Fruit fly (Drosophila melanogaster) whole organism, embryonic: ENCODE results near the gene nmdyn-D6.

Experiments used
- C15 ChIP-seq: fragments of 200-800 bp; sonication (Bioruptor generic); IDR thresholded peaks from 3 replicates; pipeline ENCODE4 v1.3.6; 2022; ENCODE audit warnings: missing biosample characterization, missing genetic modification characterization
- CG11695 ChIP-seq: fragments of 200-800 bp; sonication (Bioruptor generic); IDR thresholded peaks from 3 replicates; pipeline ENCODE4 v1.3.6; 2022; ENCODE audit warnings: missing biosample characterization, missing genetic modification characterization
- CG12942 ChIP-seq: fragments of 200-800 bp; sonication (Bioruptor generic); optimal IDR thresholded peaks from 3 replicates; lab custom pipeline; 2016; ENCODE audit warnings: missing biosample characterization, missing genetic modification characterization
- CG14014 ChIP-seq: fragments of 200-800 bp; sonication (Bioruptor generic); IDR thresholded peaks from 2 replicates; pipeline ENCODE4 v1.3.6; 2022; ENCODE audit warnings: missing biosample characterization, missing genetic modification characterization
- CG14667 ChIP-seq: fragments of 200-800 bp; sonication (Bioruptor generic); IDR thresholded peaks from 2 replicates; pipeline ENCODE4 v1.3.6; 2022; ENCODE audit warnings: missing biosample characterization, missing genetic modification characterization
- CG15269 ChIP-seq: fragments of 200-800 bp; sonication (Bioruptor generic); optimal IDR thresholded peaks from 2 replicates; lab custom pipeline; 2018; ENCODE audit warnings: missing biosample characterization, mild to moderate bottlenecking, missing genetic modification characterization, moderate library complexity
- CG17359 ChIP-seq: fragments of 200-800 bp; sonication (Bioruptor generic); optimal IDR thresholded peaks from 3 replicates; lab custom pipeline; 2018; ENCODE audit warnings: missing biosample characterization, mild to moderate bottlenecking, missing genetic modification characterization, moderate library complexity
- CG1792 ChIP-seq: fragments of 200-800 bp; sonication (Bioruptor generic); optimal IDR thresholded peaks from 2 replicates; lab custom pipeline; 2016; ENCODE audit warnings: missing biosample characterization, missing genetic modification characterization
- CG18011 ChIP-seq: fragments of 200-800 bp; sonication (Bioruptor generic); optimal IDR thresholded peaks from 2 replicates; lab custom pipeline; 2017; ENCODE audit warnings: missing biosample characterization, missing genetic modification characterization, mild to moderate bottlenecking, moderate library complexity, missing genotype
- CG2875 ChIP-seq: fragments of 200-800 bp; sonication (Bioruptor generic); optimal IDR thresholded peaks from 2 replicates; lab custom pipeline; 2017; ENCODE audit warnings: missing biosample characterization, mild to moderate bottlenecking, missing genetic modification characterization, missing genetic modification reagents
- CG3847 ChIP-seq: fragments of 200-800 bp; sonication (Bioruptor generic); IDR thresholded peaks from 2 replicates; pipeline ENCODE4 v1.3.6; 2022; ENCODE audit warnings: missing biosample characterization, missing genetic modification characterization
- CG4424 ChIP-seq: fragments of 200-800 bp; sonication (Bioruptor generic); optimal IDR thresholded peaks from 3 replicates; lab custom pipeline; 2016; ENCODE audit warnings: missing biosample characterization, missing genetic modification characterization
- CG4820 ChIP-seq: fragments of 200-800 bp; sonication (Bioruptor generic); optimal IDR thresholded peaks from 3 replicates; lab custom pipeline; 2016; ENCODE audit warnings: missing biosample characterization, missing genetic modification characterization
- CG6272 ChIP-seq: fragments of 200-800 bp; sonication (Bioruptor generic); IDR thresholded peaks from 2 replicates; pipeline ENCODE4 v1.3.6; 2022; ENCODE audit warnings: missing biosample characterization, missing genetic modification characterization
- CG9215 ChIP-seq: fragments of 200-800 bp; sonication (Bioruptor generic); IDR thresholded peaks from 2 replicates; pipeline ENCODE4 v1.3.6; 2022; ENCODE audit warnings: missing biosample characterization, missing genetic modification characterization
- CG9609 ChIP-seq: fragments of 200-800 bp; sonication (Bioruptor generic); optimal IDR thresholded peaks from 3 replicates; lab custom pipeline; 2016; ENCODE audit warnings: missing biosample characterization, missing genetic modification characterization
- CG9727 ChIP-seq: fragments of 200-800 bp; sonication (Bioruptor generic); optimal IDR thresholded peaks from 3 replicates; lab custom pipeline; 2017; ENCODE audit warnings: missing biosample characterization, mild to moderate bottlenecking, missing genetic modification characterization
- D ChIP-seq, 2 experiments: fragments of 200-800 bp in 1 of 2; fragments of >200 bp in 1 of 2; sonication (Bioruptor generic) in 1 of 2; optimal IDR thresholded peaks; 2 replicates in 1 of 2; 3 replicates in 1 of 2; lab custom pipeline; 2017; ENCODE audit warnings: mild to moderate bottlenecking in 1 of 2, missing biosample characterization in 1 of 2, missing genetic modification characterization in 1 of 2, missing genetic modification reagents in 1 of 2
- E2f1 ChIP-seq: fragments of 200-800 bp; sonication (Bioruptor generic); IDR thresholded peaks from 2 replicates; pipeline ENCODE4 v1.3.6; 2022; ENCODE audit warnings: missing biosample characterization, missing genetic modification characterization
- Eip74EF ChIP-seq, 2 experiments: fragments of 200-800 bp in 1 of 2; fragments of >200 bp in 1 of 2; sonication (Bioruptor generic) in 1 of 2; optimal IDR thresholded peaks; 2 replicates each; lab custom pipeline; 2017 to 2019; ENCODE audit warnings: missing biosample characterization in 2 of 2, missing genetic modification characterization in 2 of 2, mild to moderate bottlenecking in 1 of 2, moderate library complexity in 1 of 2
- Ets65A ChIP-seq: fragments of 200-800 bp; sonication (Bioruptor generic); peaks from one replicate; lab custom pipeline; 2016; ENCODE audit warnings: missing biosample characterization, missing genetic modification characterization
- Gsc ChIP-seq: fragments of 200-800 bp; sonication (Bioruptor generic); IDR thresholded peaks from 2 replicates; pipeline ENCODE4 v1.3.6; 2022; ENCODE audit warnings: missing biosample characterization, missing genetic modification characterization
- Hmx ChIP-seq: fragments of 200-800 bp; sonication (Bioruptor generic); optimal IDR thresholded peaks from 2 replicates; lab custom pipeline; 2016; ENCODE audit warnings: missing biosample characterization, missing genetic modification characterization
- Med ChIP-seq: fragments of 200-800 bp; sonication (Bioruptor generic); peaks from one replicate; lab custom pipeline; 2016; ENCODE audit warnings: missing biosample characterization, missing genetic modification characterization, mild to moderate bottlenecking, inconsistent platforms, moderate library complexity
- NC2β ChIP-seq: fragments of 200-800 bp; sonication (Bioruptor generic); optimal IDR thresholded peaks from 2 replicates; lab custom pipeline; 2016; ENCODE audit warnings: missing biosample characterization, missing genetic modification characterization
- Optix ChIP-seq: fragments of 200-800 bp; sonication (Bioruptor generic); IDR thresholded peaks from 3 replicates; pipeline ENCODE4 v1.3.6; 2022; ENCODE audit warnings: missing biosample characterization, missing genetic modification characterization
- Sox102F ChIP-seq: fragments of 200-800 bp; sonication (Bioruptor generic); optimal IDR thresholded peaks from 2 replicates; lab custom pipeline; 2018; ENCODE audit warnings: missing biosample characterization, mild to moderate bottlenecking, missing genetic modification characterization, moderate library complexity
- Tbp ChIP-seq: fragments of >200 bp; optimal IDR thresholded peaks from 2 replicates; lab custom pipeline; 2018; ENCODE audit warnings: missing biosample characterization, missing genetic modification characterization
- Vsx1 ChIP-seq: fragments of 200-800 bp; sonication (Bioruptor generic); optimal IDR thresholded peaks from 2 replicates; lab custom pipeline; 2017; ENCODE audit warnings: missing biosample characterization, mild to moderate bottlenecking, missing genetic modification characterization, missing genetic modification reagents
- YL-1 ChIP-seq: fragments of 200-800 bp; sonication (Bioruptor generic); optimal IDR thresholded peaks from 3 replicates; lab custom pipeline; 2017; ENCODE audit warnings: missing biosample characterization, mild to moderate bottlenecking, missing genetic modification characterization
- ase ChIP-seq: fragments of 200-800 bp; sonication (Bioruptor generic); IDR thresholded peaks from 3 replicates; pipeline ENCODE4 v1.3.6; 2022; ENCODE audit warnings: missing biosample characterization, missing genetic modification characterization
- bab2 ChIP-seq: fragments of 200-800 bp; sonication (Bioruptor generic); optimal IDR thresholded peaks from 2 replicates; lab custom pipeline; 2016; ENCODE audit warnings: missing biosample characterization, missing genetic modification characterization
- bsh ChIP-seq, 2 experiments: fragments of 200-800 bp; sonication (Bioruptor generic); optimal IDR thresholded peaks; 2 replicates each; lab custom pipeline; 2017 to 2018; ENCODE audit warnings: mild to moderate bottlenecking in 2 of 2, missing biosample characterization in 2 of 2, missing genetic modification characterization in 2 of 2, moderate library complexity in 1 of 2
- cad ChIP-seq: fragments of >200 bp; optimal IDR thresholded peaks from 2 replicates; lab custom pipeline; 2017; ENCODE audit warnings: missing biosample characterization, missing genetic modification characterization
- eve ChIP-seq, 2 experiments: fragments of >200 bp; optimal IDR thresholded peaks; 2 replicates each; lab custom pipeline; 2017; ENCODE audit warnings: missing biosample characterization in 2 of 2, missing genetic modification characterization in 2 of 2
- fd96Cb ChIP-seq: fragments of 200-800 bp; sonication (Bioruptor generic); optimal IDR thresholded peaks from 2 replicates; lab custom pipeline; 2018; ENCODE audit warnings: missing biosample characterization, mild to moderate bottlenecking, missing genetic modification characterization, moderate library complexity
- hth ChIP-seq: fragments of >200 bp; optimal IDR thresholded peaks from 2 replicates; lab custom pipeline; 2017; ENCODE audit warnings: inconsistent platforms
- jigr1 ChIP-seq: fragments of 200-800 bp; sonication (Bioruptor generic); IDR thresholded peaks from 3 replicates; pipeline ENCODE4 v1.3.6; 2022; ENCODE audit warnings: missing biosample characterization, missing genetic modification characterization
- lmd ChIP-seq: fragments of 200-800 bp; sonication (Bioruptor generic); IDR thresholded peaks from 2 replicates; pipeline ENCODE4 v1.3.6; 2022; ENCODE audit warnings: missing biosample characterization, missing genetic modification characterization
- lov ChIP-seq, 2 experiments: fragments of 200-800 bp in 1 of 2; fragments of >200 bp in 1 of 2; sonication (Bioruptor generic) in 1 of 2; IDR thresholded peaks in 1 of 2; optimal IDR thresholded peaks in 1 of 2; 2 replicates in 1 of 2; 3 replicates in 1 of 2; pipeline versions ENCODE4 v1.3.6 to Lab custom; 2017 to 2022; ENCODE audit warnings: missing biosample characterization in 1 of 2, missing genetic modification characterization in 1 of 2
- mld ChIP-seq: fragments of 200-800 bp; sonication (Bioruptor generic); IDR thresholded peaks from 3 replicates; pipeline ENCODE4 v1.3.6; 2022; ENCODE audit warnings: missing biosample characterization, missing genetic modification characterization; ENCODE audit not compliant: partially characterized antibody
- nerfin-1 ChIP-seq: fragments of 200-800 bp; sonication (Bioruptor generic); optimal IDR thresholded peaks from 3 replicates; lab custom pipeline; 2019; ENCODE audit warnings: missing biosample characterization, mild to moderate bottlenecking, missing genetic modification characterization, moderate library complexity
- nerfin-2 ChIP-seq: fragments of 200-800 bp; sonication (Bioruptor generic); IDR thresholded peaks from 2 replicates; pipeline ENCODE4 v1.3.6; 2022; ENCODE audit warnings: missing biosample characterization, missing genetic modification characterization; ENCODE audit not compliant: partially characterized antibody
- onecut ChIP-seq: fragments of 200-800 bp; sonication (Bioruptor generic); IDR thresholded peaks from 2 replicates; pipeline ENCODE4 v1.3.6; 2022; ENCODE audit warnings: missing biosample characterization, missing genetic modification characterization
- pros ChIP-seq: fragments of 200-800 bp; sonication (Bioruptor generic); optimal IDR thresholded peaks from 3 replicates; lab custom pipeline; 2019; ENCODE audit warnings: missing biosample characterization, mild to moderate bottlenecking, missing genetic modification characterization, moderate library complexity
- psq ChIP-seq: fragments of 200-800 bp; sonication (Bioruptor generic); optimal IDR thresholded peaks from 2 replicates; lab custom pipeline; 2017; ENCODE audit warnings: missing biosample characterization, missing genetic modification characterization
- scrt ChIP-seq: fragments of 200-800 bp; sonication (Bioruptor generic); optimal IDR thresholded peaks from 2 replicates; lab custom pipeline; 2018; ENCODE audit warnings: missing biosample characterization, mild to moderate bottlenecking, missing genetic modification characterization, moderate library complexity
- stc ChIP-seq: fragments of 200-800 bp; sonication (Bioruptor generic); IDR thresholded peaks from 2 replicates; pipeline ENCODE4 v1.3.6; 2022; ENCODE audit warnings: missing biosample characterization, missing genetic modification characterization
- unc-4 ChIP-seq: fragments of 200-800 bp; sonication (Bioruptor generic); IDR thresholded peaks from 2 replicates; pipeline ENCODE4 v1.3.6; 2022; ENCODE audit warnings: missing biosample characterization, missing genetic modification characterization; ENCODE audit not compliant: partially characterized antibody
- zfh1 ChIP-seq: fragments of 200-800 bp; sonication (Bioruptor generic); IDR thresholded peaks from 3 replicates; pipeline ENCODE4 v1.3.6; 2022; ENCODE audit warnings: missing biosample characterization, missing genetic modification characterization

nmdyn-D6 gene

DNA sequence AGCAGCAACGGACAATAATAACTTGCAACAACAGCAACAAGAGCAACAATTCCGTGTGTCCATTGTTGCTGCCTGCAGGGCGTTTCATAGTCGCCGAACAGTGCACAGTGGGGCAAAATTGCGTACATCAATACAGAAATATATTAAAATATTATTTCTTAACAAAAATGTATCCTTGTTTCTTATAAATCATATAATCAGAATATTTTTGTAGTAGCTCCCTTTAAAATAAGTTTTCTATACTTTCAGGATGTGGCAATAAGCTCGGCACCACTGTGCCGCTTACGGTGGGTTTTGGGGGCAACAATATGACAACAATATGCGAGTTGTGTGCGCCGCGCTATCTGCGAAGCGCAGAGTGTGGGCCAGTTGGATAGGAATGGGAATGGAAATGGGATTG lies 28.8 kb downstream of the nmdyn-D6 start (continued):
- peak in 1 of 2 experiments; percentile 77 for TF ChIP-seq Eip74EF (GFP tag; optimal IDR thresholded peaks at IDR 0.05; lab: Kevin White, UChicago)
- TF ChIP-seq CG18011 (GFP tag; lab: Kevin White, UChicago) = peak; percentile 3
- peak; percentile 77 for TF ChIP-seq CG15269
- TF ChIP-seq mld (GFP tag; lab: Robert Waterston, UW) = no peak
- no peak for TF ChIP-seq CG9609 (GFP tag; lab: Kevin White, UChicago)
- TF ChIP-seq CG14667 (GFP tag; lab: Robert Waterston, UW) = peak; percentile 75
- no peak for TF ChIP-seq bab2 (GFP tag; lab: Kevin White, UChicago)
- no peak for TF ChIP-seq hth (lab: Kevin White, UChicago)
- peak; percentile 88 for TF ChIP-seq zfh1 (GFP tag; lab: Robert Waterston, UW)
- no peak for TF ChIP-seq lov (optimal IDR thresholded peaks at IDR 0.05; lab: Kevin White, UChicago)
- TF ChIP-seq lov (GFP tag; IDR thresholded peaks at IDR 0.05; lab: Robert Waterston, UW) = peak; percentile 80; the same call in 2 of the 3 replicates
- TF ChIP-seq CG12942 (GFP tag; lab: Kevin White, UChicago) = peak; percentile 58
- TF ChIP-seq CG14014 (GFP tag; lab: Robert Waterston, UW) = peak; percentile 79; the same call in 1 of the 2 replicates
- peak; percentile 81 for TF ChIP-seq Ets65A
- peak; percentile 76 for TF ChIP-seq Med
- peak; percentile 48 for TF ChIP-seq CG3847 (GFP tag; lab: Robert Waterston, UW)
- TF ChIP-seq onecut (GFP tag; lab: Robert Waterston, UW) = peak; percentile 76
- TF ChIP-seq nerfin-1 = peak; percentile 79
- no peak for TF ChIP-seq Hmx
- TF ChIP-seq eve (GFP tag; optimal IDR thresholded peaks at IDR 0.05; lab: Kevin White, UChicago) = peak in 1 of 2 experiments; percentile 83
- TF ChIP-seq CG1792 (GFP tag; lab: Kevin White, UChicago) = no peak
- TF ChIP-seq unc-4 (GFP tag; lab: Robert Waterston, UW) = no peak
- peak; percentile 79 for TF ChIP-seq E2f1 (GFP tag; lab: Robert Waterston, UW)
- no peak for TF ChIP-seq YL-1 (GFP tag; lab: Kevin White, UChicago)
- peak; percentile 76 for TF ChIP-seq stc (GFP tag; lab: Robert Waterston, UW)
- TF ChIP-seq CG4820 (GFP tag; lab: Kevin White, UChicago) = peak; percentile 74
- no peak for TF ChIP-seq nerfin-2 (GFP tag; lab: Robert Waterston, UW)
- TF ChIP-seq cad (GFP tag; lab: Kevin White, UChicago) = no peak
- TF ChIP-seq CG9727 (GFP tag; lab: Kevin White, UChicago) = peak; percentile 73
- peak; percentile 82 for TF ChIP-seq ase (GFP tag; lab: Robert Waterston, UW)
- no peak for TF ChIP-seq pros (GFP tag; lab: Kevin White, UChicago)
- TF ChIP-seq Sox102F (GFP tag; lab: Kevin White, UChicago) = peak; percentile 89
- TF ChIP-seq CG4424 (GFP tag; lab: Kevin White, UChicago) = peak; percentile 81
- peak; percentile 87 for TF ChIP-seq fd96Cb (tag; lab: Kevin White, UChicago)
- TF ChIP-seq lmd (GFP tag; lab: Robert Waterston, UW) = peak; percentile 84
- peak; percentile 80 for TF ChIP-seq CG2875 (GFP tag; lab: Kevin White, UChicago)
- TF ChIP-seq psq = no peak
- TF ChIP-seq CG6272 (GFP tag; lab: Robert Waterston, UW) = peak; percentile 78
- peak; percentile 43 for TF ChIP-seq Vsx1 (GFP tag; lab: Kevin White, UChicago)
- 0 out of 3 replicates have a peak, but pooled peaks have one; percentile 40 for TF ChIP-seq jigr1
- peak; percentile 18 for TF ChIP-seq NC2β (GFP tag; lab: Kevin White, UChicago)
- TF ChIP-seq Optix (GFP tag; lab: Robert Waterston, UW) = peak; percentile 77
- no peak for TF ChIP-seq D (optimal IDR thresholded peaks at IDR 0.05; lab: Kevin White, UChicago)
- TF ChIP-seq D (GFP tag; optimal IDR thresholded peaks at IDR 0.05; lab: Kevin White, UChicago) = peak; percentile 86
- peak; percentile 38; the same call in 1 of the 2 replicates for TF ChIP-seq CG9215 (GFP tag; lab: Robert Waterston, UW)
- peak; percentile 72 to 91 for TF ChIP-seq bsh (GFP tag; optimal IDR thresholded peaks at IDR 0.05; lab: Kevin White, UChicago)
- TF ChIP-seq C15 = peak; percentile 22; the same call in 1 of the 3 replicates
- no peak for TF ChIP-seq Tbp (GFP tag; lab: Kevin White, UChicago)
- TF ChIP-seq Gsc = peak; percentile 61; the same call in 1 of the 2 replicates
- TF ChIP-seq CG11695 (GFP tag; lab: Robert Waterston, UW) = peak; percentile 81
- peak; percentile 34 for TF ChIP-seq scrt
- TF ChIP-seq CG17359 (tag; lab: Kevin White, UChicago) = peak; percentile 89
